Worm (Caenorhabditis elegans) whole organism, L4 larva: ENCODE measurements around the gene F09B12.3.

Experiments used
- F10B5.3 ChIP-seq: sonication (generic microtip); optimal IDR thresholded peaks from 2 replicates; lab custom pipeline; 2016; ENCODE audit warnings: mild to moderate bottlenecking, missing genetic modification characterization, missing compliant biosample characterization
- F49E8.2 ChIP-seq: sonication (generic microtip); optimal IDR thresholded peaks from 2 replicates; lab custom pipeline; 2016; ENCODE audit warnings: missing compliant biosample characterization, mild to moderate bottlenecking, missing genetic modification characterization, borderline replicate concordance
- T20F7.1 ChIP-seq: fragments of 200-800 bp; sonication (Bioruptor generic); optimal IDR thresholded peaks from 2 replicates; lab custom pipeline; 2018; ENCODE audit warnings: mild to moderate bottlenecking, missing genetic modification characterization, missing compliant biosample characterization
- Y48G9A.11 ChIP-seq: fragments of 200-800 bp; sonication (Bioruptor generic); IDR thresholded peaks from 2 replicates; pipeline ENCODE4 v1.3.6; 2022; ENCODE audit warnings: missing genetic modification reagents, missing genetic modification characterization, missing compliant biosample characterization
- Y5F2A.4 ChIP-seq: fragments of 200-800 bp; sonication (Bioruptor generic); optimal IDR thresholded peaks from 2 replicates; lab custom pipeline; 2018; ENCODE audit warnings: mild to moderate bottlenecking, missing genetic modification characterization, missing compliant biosample characterization
- ZK546.5 ChIP-seq, 2 experiments: sonication (generic microtip); optimal IDR thresholded peaks; 2 replicates each; lab custom pipeline; 2017; ENCODE audit warnings: missing biosample characterization in 2 of 2, missing genetic modification characterization in 2 of 2
- aha-1 ChIP-seq: fragments of 150-350 bp; peaks from one replicate; lab custom pipeline; 2014; ENCODE audit warnings: missing biosample characterization, missing genetic modification characterization
- arid-1 ChIP-seq: fragments of 200-800 bp; sonication (Bioruptor generic); conservative IDR thresholded peaks from 2 replicates; pipeline ENCODE4 v1.3.6; 2022; ENCODE audit warnings: missing genetic modification reagents, missing genetic modification characterization, missing compliant biosample characterization
- ces-1 ChIP-seq: fragments of 150-350 bp; sonication (generic microtip); optimal IDR thresholded peaks from 4 replicates; lab custom pipeline; 2014; ENCODE audit warnings: missing biosample characterization, missing genetic modification reagents, missing genetic modification characterization
- ctbp-1 ChIP-seq: fragments of 200-800 bp; sonication (Bioruptor generic); IDR thresholded peaks from 2 replicates; pipeline ENCODE4 v1.3.6; 2022; ENCODE audit warnings: missing genetic modification reagents, missing genetic modification characterization, missing compliant biosample characterization
- daf-8 ChIP-seq: fragments of 200-800 bp; sonication (Bioruptor generic); IDR thresholded peaks from 2 replicates; pipeline ENCODE4 v1.3.6; 2022; ENCODE audit warnings: missing genetic modification characterization, missing compliant biosample characterization
- dmd-6 ChIP-seq: fragments of 200-800 bp; sonication (Bioruptor generic); IDR thresholded peaks from 2 replicates; pipeline ENCODE4 v1.3.6; 2022; ENCODE audit warnings: missing genetic modification reagents, missing genetic modification characterization, missing compliant biosample characterization
- egl-27 ChIP-seq: sonication (generic microtip); optimal IDR thresholded peaks from 3 replicates; lab custom pipeline; 2017; ENCODE audit warnings: missing biosample characterization, missing genetic modification reagents, missing genetic modification characterization
- egl-43 ChIP-seq: fragments of 200-800 bp; sonication (Bioruptor generic); IDR thresholded peaks from 2 replicates; pipeline ENCODE4 v1.3.6; 2022; ENCODE audit warnings: missing genetic modification reagents, missing genetic modification characterization, missing compliant biosample characterization
- fkh-10 ChIP-seq: fragments of 150-350 bp; optimal IDR thresholded peaks from 2 replicates; lab custom pipeline; 2014; ENCODE audit warnings: missing biosample characterization, missing genetic modification reagents, missing genetic modification characterization
- fos-1 ChIP-seq: fragments of 150-350 bp; optimal IDR thresholded peaks from 2 replicates; lab custom pipeline; 2014; ENCODE audit warnings: missing biosample characterization, missing genetic modification characterization
- hlh-11 ChIP-seq: fragments of 200-800 bp; sonication (Bioruptor generic); optimal IDR thresholded peaks from 2 replicates; lab custom pipeline; 2018; ENCODE audit warnings: mild to moderate bottlenecking, missing genetic modification characterization, missing compliant biosample characterization
- hlh-30 ChIP-seq: sonication (generic microtip); optimal IDR thresholded peaks from 2 replicates; lab custom pipeline; 2017; ENCODE audit warnings: antibody characterized with exemption, mild to moderate bottlenecking, missing genetic modification characterization, missing compliant biosample characterization; ENCODE audit not compliant: insufficient read depth
- jun-1 ChIP-seq: fragments of 150-350 bp; optimal IDR thresholded peaks from 2 replicates; lab custom pipeline; 2014; ENCODE audit warnings: missing biosample characterization, missing genetic modification reagents, missing genetic modification characterization
- lim-7 ChIP-seq: fragments of 200-800 bp; sonication (Bioruptor generic); IDR thresholded peaks from 2 replicates; pipeline ENCODE4 v1.3.6; 2022; ENCODE audit warnings: missing genetic modification characterization, missing compliant biosample characterization
- lin-1 ChIP-seq: fragments of 200-800 bp; sonication (Bioruptor generic); IDR thresholded peaks from 2 replicates; pipeline ENCODE4 v1.3.6; 2022; ENCODE audit warnings: missing genetic modification reagents, missing genetic modification characterization, missing compliant biosample characterization
- lin-13 ChIP-seq: fragments of 150-350 bp; optimal IDR thresholded peaks from 2 replicates; lab custom pipeline; 2014; ENCODE audit warnings: missing biosample characterization, missing genetic modification reagents, missing genetic modification characterization
- lin-15B ChIP-seq: fragments of 150-350 bp; sonication (generic microtip); optimal IDR thresholded peaks from 3 replicates; lab custom pipeline; 2014; ENCODE audit warnings: missing biosample characterization, missing genetic modification characterization
- lir-3 ChIP-seq: sonication (generic microtip); optimal IDR thresholded peaks from 2 replicates; lab custom pipeline; 2016; ENCODE audit warnings: mild to moderate bottlenecking, missing genetic modification characterization, missing compliant biosample characterization
- madf-5 ChIP-seq, 2 experiments: fragments of 200-800 bp; sonication (Bioruptor generic); IDR thresholded peaks; 2 replicates each; pipeline ENCODE4 v1.3.6; 2022; ENCODE audit warnings: missing compliant biosample characterization in 2 of 2, missing genetic modification characterization in 2 of 2
- mdl-1 ChIP-seq, 2 experiments: fragments of 150-350 bp in 1 of 2; sonication (generic microtip) in 1 of 2; optimal IDR thresholded peaks; 2 replicates each; lab custom pipeline; 2014 to 2017; ENCODE audit warnings: missing biosample characterization in 2 of 2, missing genetic modification characterization in 2 of 2
- mdt-29 ChIP-seq: fragments of 200-800 bp; sonication (Bioruptor generic); IDR thresholded peaks from 2 replicates; pipeline ENCODE4 v1.3.6; 2022; ENCODE audit warnings: missing genetic modification reagents, missing genetic modification characterization, missing compliant biosample characterization
- mep-1 ChIP-seq: fragments of 150-350 bp; sonication (generic microtip); optimal IDR thresholded peaks from 3 replicates; lab custom pipeline; 2014; ENCODE audit warnings: missing biosample characterization, missing genetic modification characterization
- mes-2 ChIP-seq: sonication (generic microtip); optimal IDR thresholded peaks from 2 replicates; lab custom pipeline; 2016; ENCODE audit warnings: missing genotype, mild to moderate bottlenecking, missing genetic modification characterization, missing compliant biosample characterization; ENCODE audit not compliant: poor library complexity, severe bottlenecking
- mxl-2 ChIP-seq: fragments of 200-800 bp; sonication (Bioruptor generic); conservative IDR thresholded peaks from 2 replicates; pipeline ENCODE4 v1.3.6; 2022; ENCODE audit warnings: missing genetic modification reagents, missing genetic modification characterization, missing compliant biosample characterization
- mxl-3 ChIP-seq: fragments of 200-800 bp; sonication (Bioruptor generic); optimal IDR thresholded peaks from 2 replicates; lab custom pipeline; 2018; ENCODE audit warnings: mild to moderate bottlenecking, missing genetic modification characterization, missing compliant biosample characterization
- nhr-10 ChIP-seq: fragments of 150-350 bp; optimal IDR thresholded peaks from 2 replicates; lab custom pipeline; 2014; ENCODE audit warnings: missing biosample characterization, missing genetic modification characterization
- nhr-111 ChIP-seq: fragments of 200-800 bp; sonication (Bioruptor generic); optimal IDR thresholded peaks from 2 replicates; lab custom pipeline; 2018; ENCODE audit warnings: mild to moderate bottlenecking, missing genetic modification characterization, missing compliant biosample characterization
- nhr-25 ChIP-seq: sonication (generic microtip); optimal IDR thresholded peaks from 2 replicates; lab custom pipeline; 2017; ENCODE audit warnings: missing genetic modification characterization, mild to moderate bottlenecking, missing compliant biosample characterization, antibody characterized with exemption, moderate library complexity, borderline replicate concordance; ENCODE audit not compliant: insufficient read depth
- nhr-42 ChIP-seq: fragments of 200-800 bp; sonication (Bioruptor generic); IDR thresholded peaks from 2 replicates; pipeline ENCODE4 v1.3.6; 2022; ENCODE audit warnings: missing genetic modification characterization, missing compliant biosample characterization
- nhr-48 ChIP-seq: sonication (generic microtip); optimal IDR thresholded peaks from 2 replicates; lab custom pipeline; 2016; ENCODE audit warnings: mild to moderate bottlenecking, missing genetic modification characterization, missing compliant biosample characterization
- nhr-77 ChIP-seq: fragments of 150-350 bp; optimal IDR thresholded peaks from 2 replicates; lab custom pipeline; 2014; ENCODE audit warnings: missing biosample characterization, missing genetic modification characterization
- pqm-1 ChIP-seq: sonication (generic microtip); optimal IDR thresholded peaks from 2 replicates; lab custom pipeline; 2017; ENCODE audit warnings: missing biosample characterization, missing genetic modification characterization
- saeg-2 ChIP-seq: fragments of 200-800 bp; sonication (Bioruptor generic); IDR thresholded peaks from 2 replicates; pipeline ENCODE4 v1.3.6; 2022; ENCODE audit warnings: missing genetic modification reagents, missing genetic modification characterization, missing compliant biosample characterization
- set-16 ChIP-seq: fragments of 200-800 bp; sonication (Bioruptor generic); IDR thresholded peaks from 2 replicates; pipeline ENCODE4 v1.3.6; 2022; ENCODE audit warnings: missing genetic modification reagents, missing genetic modification characterization, missing compliant biosample characterization
- spr-3 ChIP-seq: fragments of 200-800 bp; sonication (Bioruptor generic); optimal IDR thresholded peaks from 2 replicates; lab custom pipeline; 2018; ENCODE audit warnings: mild to moderate bottlenecking, missing genetic modification characterization, missing compliant biosample characterization
- tra-1 ChIP-seq: fragments of 200-800 bp; sonication (Bioruptor generic); IDR thresholded peaks from 2 replicates; pipeline ENCODE4 v1.3.6; 2022; ENCODE audit warnings: missing genetic modification reagents, missing genetic modification characterization, missing compliant biosample characterization
- unc-39 ChIP-seq: sonication (generic microtip); optimal IDR thresholded peaks from 2 replicates; lab custom pipeline; 2017; ENCODE audit warnings: missing biosample characterization, missing genetic modification characterization
- unc-62 ChIP-seq, 3 experiments: fragments of 150-350 bp in 1 of 3; sonication (generic microtip); optimal IDR thresholded peaks in 2 of 3; peaks in 1 of 3; 1 replicate in 1 of 3; 2 replicates in 2 of 3; lab custom pipeline; 2014 to 2017; ENCODE audit warnings: missing biosample characterization in 3 of 3, missing genetic modification characterization in 3 of 3, missing genetic modification reagents in 3 of 3, missing genotype in 1 of 3
- zip-11 ChIP-seq: fragments of 200-800 bp; sonication (Bioruptor generic); IDR thresholded peaks from 2 replicates; pipeline ENCODE4 v1.3.6; 2022; ENCODE audit warnings: missing genetic modification characterization, missing compliant biosample characterization
- zip-2 ChIP-seq: fragments of 150-350 bp; optimal IDR thresholded peaks from 2 replicates; lab custom pipeline; 2014; ENCODE audit warnings: missing biosample characterization, missing genetic modification characterization

The F09B12.3 gene

ce11 chrX:15079406-15079805, 18.3 kb downstream of the F09B12.3 start (continued):
- TF ChIP-seq fos-1 (no peak), mxl-3 (GFP tag; lab: Kevin White, UChicago) (peak; percentile 57), mxl-2 (GFP tag; lab: Robert Waterston, UW) (no peak), egl-43 (no peak), mdl-1 (tag; optimal IDR thresholded peaks at IDR 0.05; lab: Kevin White, UChicago) (peak; percentile 47 to 56), nhr-42 (no peak), zip-11 (GFP tag; lab: Robert Waterston, UW) (no peak), Y5F2A.4 (GFP tag; lab: Kevin White, UChicago) (no peak), nhr-25 (no peak), egl-27 (no peak), spr-3 (GFP tag; lab: Kevin White, UChicago) (no peak), fkh-10 (GFP tag; lab: Kevin White, UChicago) (no peak), ces-1 (GFP tag; lab: Kevin White, UChicago) (no peak), jun-1 (tag; lab: Kevin White, UChicago) (no peak), lin-1 (GFP tag; lab: Robert Waterston, UW) (no peak), aha-1 (tag; lab: Kevin White, UChicago) (peak; percentile 97), arid-1 (GFP tag; lab: Robert Waterston, UW) (no peak), mdt-29 (GFP tag; lab: Robert Waterston, UW) (no peak), set-16 (no peak), lin-15B (tag; lab: Kevin White, UChicago) (no peak), nhr-48 (tag; lab: Kevin White, UChicago) (peak; percentile 90), Y48G9A.11 (GFP tag; lab: Robert Waterston, UW) (no peak), nhr-77 (tag; lab: Kevin White, UChicago) (no peak), lin-13 (GFP tag; lab: Kevin White, UChicago) (no peak), T20F7.1 (GFP tag; lab: Kevin White, UChicago) (no peak), lim-7 (GFP tag; lab: Robert Waterston, UW) (no peak), hlh-11 (tag; lab: Kevin White, UChicago) (peak; percentile 75), zip-2 (tag; lab: Kevin White, UChicago) (no peak), F10B5.3 (no peak)

ce11 chrX:15078276-15078675, 19.5 kb downstream of the F09B12.3 start:
- TF ChIP-seq aha-1 (tag; lab: Kevin White, UChicago) (peak; percentile 98), F49E8.2 (tag; lab: Kevin White, UChicago) (no peak)
- TF ChIP-seq, all 104 proteins: peak for 1

- TF ChIP-seq nhr-111 (GFP tag; lab: Kevin White, UChicago) (no peak), pqm-1 (tag; lab: Kevin White, UChicago) (no peak), madf-5 (GFP tag; IDR thresholded peaks at IDR 0.05; lab: Robert Waterston, UW) (no peak), ZK546.5 (tag; optimal IDR thresholded peaks at IDR 0.05; lab: Kevin White, UChicago) (no peak), mxl-3 (GFP tag; lab: Kevin White, UChicago) (peak; percentile 45), saeg-2 (GFP tag; lab: Robert Waterston, UW) (no peak), nhr-48 (tag; lab: Kevin White, UChicago) (peak; percentile 63), ctbp-1 (no peak), tra-1 (GFP tag; lab: Robert Waterston, UW) (no peak), fos-1 (no peak), mep-1 (no peak), zip-11 (GFP tag; lab: Robert Waterston, UW) (no peak), dmd-6 (GFP tag; lab: Robert Waterston, UW) (peak; percentile 16; the same call in 1 of the 2 replicates), unc-39 (tag; lab: Kevin White, UChicago) (no peak), mes-2 (no peak), daf-8 (GFP tag; lab: Robert Waterston, UW) (no peak), nhr-10 (tag; lab: Kevin White, UChicago) (no peak), mdl-1 (tag; optimal IDR thresholded peaks at IDR 0.05; lab: Kevin White, UChicago) (peak; percentile 42 to 47), lim-7 (GFP tag; lab: Robert Waterston, UW) (no peak), ces-1 (GFP tag; lab: Kevin White, UChicago) (no peak), aha-1 (tag; lab: Kevin White, UChicago) (peak; percentile 98), lir-3 (tag; lab: Kevin White, UChicago) (no peak), egl-27 (no peak), hlh-11 (tag; lab: Kevin White, UChicago) (peak; percentile 49), unc-62 (GFP tag; optimal IDR thresholded peaks at IDR 0.05 in 1 of 2; lab: Kevin White, UChicago) (peak in 1 of 2 experiments; percentile 72), unc-62 (tag; optimal IDR thresholded peaks at IDR 0.05; lab: Kevin White, UChicago) (no peak), hlh-30 (tag; lab: Kevin White, UChicago) (peak; percentile 56)
These were observed 20.0 kb downstream of the F09B12.3 start, which contains the start of the genes H40L08.8, H40L08.2 and H40L08.7 for ce11 chrX:15077597-15078261. H40L08.8 (minus strand) TSS chrX:15077633. H40L08.2 (minus strand) TSS chrX:15077744. H40L08.7 (minus strand) TSS chrX:15077744.
